Fruit fly (Drosophila melanogaster): ENCODE measurements around the gene CG14563.

Gene CG14563

DNA sequence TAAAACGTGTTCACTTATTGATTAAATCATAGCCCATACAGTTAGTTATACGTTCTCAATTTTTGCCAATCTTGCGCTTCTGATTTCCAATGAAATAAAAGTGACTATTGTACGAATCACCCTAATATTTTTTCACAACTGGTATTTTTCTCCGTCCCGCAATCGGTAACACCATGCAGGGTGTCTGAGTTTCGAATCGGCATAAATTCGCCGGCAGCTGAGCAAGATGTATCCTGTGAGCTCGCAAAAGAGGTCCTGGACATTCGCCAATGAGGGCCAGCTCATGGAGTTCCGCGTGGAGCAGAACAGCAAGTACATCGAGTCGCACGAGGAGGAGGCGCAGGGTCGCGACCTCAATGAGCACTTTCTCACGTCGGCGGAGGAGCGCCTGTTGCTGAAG lies 20.4 kb downstream of the CG14563 start, which contains the start of gene CycH:
CycH (plus strand) TSS at position 218 of the 400 bp plus-strand sequence.
- TF ChIP-seq fd96Ca (GFP tag; IDR thresholded peaks at IDR 0.05) (no peak), Snoo (tag; optimal IDR thresholded peaks at IDR 0.05) (peak; percentile 23), CG12605 (GFP tag; IDR thresholded peaks at IDR 0.05) (peak; percentile 32; the same call in 1 of the 2 replicates), CG8301 (tag; optimal IDR thresholded peaks at IDR 0.05) (no peak), CG15710 (tag; optimal IDR thresholded peaks at IDR 0.05) (peak; percentile 22), CG4496 (GFP tag; IDR thresholded peaks at IDR 0.05) (no peak)

- no peak for TF ChIP-seq CG12605 (GFP tag; IDR thresholded peaks at IDR 0.05)
- TF ChIP-seq CG4496 (GFP tag; IDR thresholded peaks at IDR 0.05), result no peak
- TF ChIP-seq rn (GFP tag; IDR thresholded peaks at IDR 0.05), result no peak
- TF ChIP-seq Ets98B (GFP tag; IDR thresholded peaks at IDR 0.05), result no peak
- TF ChIP-seq CG14655 (GFP tag; optimal IDR thresholded peaks at IDR 0.05), result no peak
- no peak for TF ChIP-seq D1 (tag; optimal IDR thresholded peaks at IDR 0.05)
- no peak for TF ChIP-seq EcR (GFP tag; optimal IDR thresholded peaks at IDR 0.05)
- TF ChIP-seq CG13204 (GFP tag; optimal IDR thresholded peaks at IDR 0.05), result no peak
- TF ChIP-seq gl (tag; optimal IDR thresholded peaks at IDR 0.05), result no peak
- TF ChIP-seq Snoo (tag; optimal IDR thresholded peaks at IDR 0.05), result no peak
- no peak for TF ChIP-seq CG17806 (tag; optimal IDR thresholded peaks at IDR 0.05)
- TF ChIP-seq CG8159 (tag; optimal IDR thresholded peaks at IDR 0.05), result no peak
- no peak for TF ChIP-seq CG15710 (tag; optimal IDR thresholded peaks at IDR 0.05)
These were observed 22.7 kb downstream of the CG14563 start for dm6 chr3L:21819497-21819896.

DNA sequence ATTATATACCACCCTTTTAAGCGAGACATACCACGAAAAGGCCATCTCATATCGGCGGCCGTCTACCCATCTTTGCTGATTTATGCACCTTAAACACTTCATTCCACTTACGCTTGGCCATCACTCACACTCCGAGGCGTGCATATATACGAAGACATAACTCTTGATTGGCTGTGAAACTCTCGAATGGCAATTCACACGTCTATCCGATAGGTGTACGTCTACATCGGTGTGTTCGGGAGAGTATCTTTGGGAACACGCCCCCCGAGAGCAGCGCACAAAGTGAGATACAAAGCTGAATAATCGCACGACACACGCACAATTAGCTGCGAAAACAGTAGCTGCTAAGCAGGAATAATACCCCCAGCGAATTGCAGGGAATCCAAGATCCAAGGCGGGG lies 23.5 kb downstream of the CG14563 start:
- TF ChIP-seq CG9948 (tag; optimal IDR thresholded peaks at IDR 0.05) (no peak), CG17806 (tag; optimal IDR thresholded peaks at IDR 0.05) (no peak), CG13204 (GFP tag; optimal IDR thresholded peaks at IDR 0.05) (no peak), CG14655 (GFP tag; optimal IDR thresholded peaks at IDR 0.05) (no peak), rn (GFP tag; IDR thresholded peaks at IDR 0.05) (no peak), CG32121 (GFP tag; IDR thresholded peaks at IDR 0.05) (no peak), D1 (tag; optimal IDR thresholded peaks at IDR 0.05) (no peak), CG8159 (tag; optimal IDR thresholded peaks at IDR 0.05) (no peak), CG12605 (GFP tag; IDR thresholded peaks at IDR 0.05) (no peak), CG8301 (tag; optimal IDR thresholded peaks at IDR 0.05) (no peak), CG34367 (tag; optimal IDR thresholded peaks at IDR 0.05) (no peak)

dm6 chr3L:21813598-21813997 lies 28.6 kb downstream of the CG14563 start, which contains the start of gene CG43895:
Gene CG43895 (minus strand): TSS chr3L:21813698.
- no peak for TF ChIP-seq CG14655 (GFP tag; optimal IDR thresholded peaks at IDR 0.05)
- no peak for TF ChIP-seq CG13204 (GFP tag; optimal IDR thresholded peaks at IDR 0.05)
- TF ChIP-seq CG17806 (tag; optimal IDR thresholded peaks at IDR 0.05), result no peak

DNA sequence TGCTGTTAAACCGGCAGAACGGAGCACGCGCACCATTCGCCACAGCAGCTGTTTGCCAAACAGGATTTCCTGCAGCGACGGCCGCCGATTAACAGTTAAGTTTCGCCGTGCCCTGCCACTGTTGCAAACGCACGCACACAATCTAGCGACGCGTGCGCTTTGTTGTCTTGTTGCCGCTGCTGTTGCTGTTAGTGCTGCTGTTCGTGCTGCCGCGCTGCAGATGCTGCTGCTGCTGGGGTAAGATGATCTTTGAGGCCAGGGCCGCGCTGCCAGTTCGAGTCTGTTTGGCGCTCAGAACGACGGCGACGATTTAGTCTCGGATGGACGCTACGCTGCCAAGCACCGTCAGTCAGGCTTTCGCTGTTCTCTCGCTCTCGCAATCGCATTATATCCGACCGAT lies 33.6 kb downstream of the CG14563 start, which contains the start of gene eg:
eg (plus strand) TSS at position 136 of the 400 bp plus-strand sequence.
- TF ChIP-seq CG8159 (tag; optimal IDR thresholded peaks at IDR 0.05) (no peak), Pif1A (GFP tag; optimal IDR thresholded peaks at IDR 0.05) (no peak), Pif1B (GFP tag; optimal IDR thresholded peaks at IDR 0.05) (peak; percentile 6), CG12605 (GFP tag; IDR thresholded peaks at IDR 0.05) (no peak), CG4496 (GFP tag; IDR thresholded peaks at IDR 0.05) (peak; percentile 12; the same call in 2 of the 3 replicates), CG13204 (GFP tag; optimal IDR thresholded peaks at IDR 0.05) (peak; percentile 85)

DNA sequence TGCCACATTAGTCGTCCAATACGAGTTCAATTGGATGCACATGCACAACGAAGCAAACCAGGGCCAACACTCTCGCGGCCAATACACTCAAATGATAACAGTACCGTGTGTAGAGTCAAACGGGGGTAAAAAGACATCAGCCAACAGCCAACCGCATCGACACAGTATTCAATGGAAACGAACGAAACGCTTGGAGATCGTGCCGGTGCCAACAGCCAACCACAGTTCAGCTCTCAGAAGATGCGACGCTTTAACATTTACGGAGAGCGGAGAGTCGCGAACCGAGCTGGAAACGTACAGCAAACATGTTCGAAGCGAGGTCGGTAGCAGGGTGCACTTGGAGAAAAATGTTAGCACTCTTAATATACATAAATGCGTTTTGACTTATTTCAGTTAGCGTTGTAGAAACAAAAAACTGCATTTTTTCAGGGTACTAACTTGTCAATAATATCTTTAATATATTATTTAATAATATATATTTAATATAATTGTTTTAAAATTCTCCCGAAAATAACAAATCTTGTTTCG lies 34.1 kb downstream of the CG14563 start:
- TF ChIP-seq Pif1B (GFP tag; optimal IDR thresholded peaks at IDR 0.05), result peak; percentile 65
- peak; percentile 30; the same call in 1 of the 2 replicates for TF ChIP-seq rn (GFP tag; IDR thresholded peaks at IDR 0.05)
- peak; percentile 42 for TF ChIP-seq EcR (GFP tag; optimal IDR thresholded peaks at IDR 0.05)
- TF ChIP-seq CG17806 (tag; optimal IDR thresholded peaks at IDR 0.05), result peak; percentile 69
- TF ChIP-seq CG15710 (tag; optimal IDR thresholded peaks at IDR 0.05), result peak; percentile 67
- no peak for TF ChIP-seq gl (tag; optimal IDR thresholded peaks at IDR 0.05)
- TF ChIP-seq CG8301 (tag; optimal IDR thresholded peaks at IDR 0.05), result peak; percentile 62
- peak; percentile 27; the same call in 1 of the 2 replicates for TF ChIP-seq CG10348 (GFP tag; IDR thresholded peaks at IDR 0.05)
- TF ChIP-seq CG9948 (tag; optimal IDR thresholded peaks at IDR 0.05), result peak; percentile 74
- TF ChIP-seq CG4496 (GFP tag; IDR thresholded peaks at IDR 0.05), result peak; percentile 73
- TF ChIP-seq D1 (tag; optimal IDR thresholded peaks at IDR 0.05), result no peak
- peak; percentile 73 for TF ChIP-seq CG8159 (tag; optimal IDR thresholded peaks at IDR 0.05)
- TF ChIP-seq fd96Ca (GFP tag; IDR thresholded peaks at IDR 0.05), result peak; percentile 71; the same call in 2 of the 3 replicates
- peak; percentile 78 for TF ChIP-seq CG14655 (GFP tag; optimal IDR thresholded peaks at IDR 0.05)
- TF ChIP-seq Pif1A (GFP tag; optimal IDR thresholded peaks at IDR 0.05), result peak; percentile 45
- TF ChIP-seq CG34367 (tag; optimal IDR thresholded peaks at IDR 0.05), result peak; percentile 65
- TF ChIP-seq CG13204 (GFP tag; optimal IDR thresholded peaks at IDR 0.05), result no peak
- TF ChIP-seq Snoo (tag; optimal IDR thresholded peaks at IDR 0.05), result peak; percentile 52
- peak; percentile 84 for TF ChIP-seq Ets98B (GFP tag; IDR thresholded peaks at IDR 0.05)
- TF ChIP-seq CG12605 (GFP tag; IDR thresholded peaks at IDR 0.05), result no peak; the same call in 1 of the 2 replicates
- TF ChIP-seq CG32121 (GFP tag; IDR thresholded peaks at IDR 0.05), result peak; percentile 81

dm6 chr3L:21800424-21800823 lies 41.8 kb downstream of the CG14563 start:
- peak; percentile 61 for TF ChIP-seq CG13204 (GFP tag; optimal IDR thresholded peaks at IDR 0.05)
- TF ChIP-seq CG34367 (tag; optimal IDR thresholded peaks at IDR 0.05), result no peak
- peak; percentile 17 for TF ChIP-seq EcR (GFP tag; optimal IDR thresholded peaks at IDR 0.05)

Measured in whole organism, pupa.